Worm (Caenorhabditis elegans): ENCODE data around the gene srz-31.
A peak's percentile ranks its signal among the peaks of the same experiment; 100 is the strongest.

Gene srz-31

DNA sequence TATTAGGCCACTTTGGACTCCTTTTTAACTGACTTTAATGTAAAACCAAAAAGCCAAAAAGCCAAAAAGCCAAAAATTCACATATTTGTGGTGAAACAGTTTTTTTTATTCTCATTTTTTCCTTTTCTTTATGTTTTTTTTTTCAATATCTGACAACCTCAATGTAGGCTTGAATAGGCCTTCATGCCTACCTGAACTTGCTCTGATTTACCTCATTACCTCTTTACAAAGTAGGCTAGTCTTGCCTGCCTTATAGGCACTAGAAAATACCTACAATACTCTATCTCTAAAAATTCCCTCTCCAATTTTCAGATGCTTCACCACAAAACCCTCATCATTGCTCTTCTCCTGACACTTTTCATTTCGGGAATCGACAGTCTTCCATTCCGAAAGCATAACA, 30.9 kb upstream of the srz-31 start, which contains the start of gene ins-34:
Gene ins-34, plus strand, starts transcription at position 301 of the 400 bp plus-strand sequence.
- TF ChIP-seq daf-8 (GFP tag; IDR thresholded peaks at IDR 0.05), result no peak
- TF ChIP-seq spr-1 (tag; optimal IDR thresholded peaks at IDR 0.05), result no peak
- TF ChIP-seq dpl-1 (GFP tag; optimal IDR thresholded peaks at IDR 0.05), result no peak
- TF ChIP-seq saeg-2 (GFP tag; IDR thresholded peaks at IDR 0.05), result no peak
- no peak for TF ChIP-seq jun-1 (tag; optimal IDR thresholded peaks at IDR 0.05)
- no peak for TF ChIP-seq duxl-1 (tag; optimal IDR thresholded peaks at IDR 0.05; ENCODE audit: poor library complexity)
- TF ChIP-seq lin-15B (tag; optimal IDR thresholded peaks at IDR 0.05), result no peak
- no peak for TF ChIP-seq lin-1 (GFP tag; IDR thresholded peaks at IDR 0.05)
- TF ChIP-seq nhr-6 (tag; optimal IDR thresholded peaks at IDR 0.05), result no peak

DNA sequence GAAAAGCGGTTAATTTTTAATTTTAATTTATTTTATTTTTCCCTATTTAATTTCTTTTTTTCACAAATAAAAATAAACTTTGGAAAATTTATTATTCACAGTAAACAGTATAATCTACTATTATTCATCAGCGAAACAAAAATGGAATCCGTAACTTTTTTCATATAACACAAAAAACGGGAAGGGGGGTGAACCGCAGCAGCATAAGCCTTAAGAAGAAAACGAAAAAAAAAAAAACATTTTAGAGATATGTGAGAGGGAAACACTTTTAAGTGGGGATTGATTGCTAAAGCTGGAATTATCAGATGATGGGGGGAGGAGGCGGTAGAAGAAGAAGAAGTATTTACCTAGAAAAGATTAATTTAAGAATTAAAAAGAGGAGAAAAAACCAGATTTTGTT, 29.5 kb upstream of the srz-31 start:
- peak; percentile 32; the same call in 1 of the 2 replicates for TF ChIP-seq snpc-1.2 (GFP tag; IDR thresholded peaks at IDR 0.05)
- TF ChIP-seq dmd-9 (GFP tag; IDR thresholded peaks at IDR 0.05), result no peak

DNA sequence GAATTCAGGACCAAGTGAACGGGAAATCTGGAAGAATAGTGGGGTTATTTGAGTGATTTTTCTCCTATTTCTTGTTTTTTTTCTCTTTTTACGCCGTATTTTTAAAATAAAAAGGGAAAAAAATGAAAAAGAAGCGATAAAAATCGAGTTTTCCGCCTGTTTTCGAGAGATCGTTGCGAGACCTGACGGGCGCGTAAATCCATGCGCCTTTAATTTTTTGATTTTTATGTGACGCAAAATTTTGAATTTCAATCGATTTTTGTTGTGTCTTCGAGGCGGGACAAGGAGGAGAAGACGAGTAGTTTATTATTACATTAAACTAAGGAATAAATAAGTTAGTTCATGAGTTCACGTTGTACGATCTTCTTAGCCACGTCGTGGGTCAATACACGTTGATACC, 23.5 kb upstream of the srz-31 start:
- no peak for TF ChIP-seq mxl-2 (GFP tag; conservative IDR thresholded peaks at IDR 0.05)
- TF ChIP-seq daf-12 (tag; optimal IDR thresholded peaks at IDR 0.05), result no peak
- TF ChIP-seq mes-2 (tag; optimal IDR thresholded peaks at IDR 0.05; ENCODE audit: poor library complexity, severe bottlenecking), result no peak
- no peak for TF ChIP-seq zag-1 (tag; optimal IDR thresholded peaks at IDR 0.05)
- peak; percentile 4 for TF ChIP-seq lin-13 (GFP tag; optimal IDR thresholded peaks at IDR 0.05)
- peak; percentile 37 for TF ChIP-seq lin-38 (GFP tag; IDR thresholded peaks at IDR 0.05)
- TF ChIP-seq Y48G9A.11 (GFP tag; IDR thresholded peaks at IDR 0.05), result 0 out of 2 replicates have a peak, but pooled peaks have one; percentile 43
- peak; percentile 26; the same call in 1 of the 2 replicates for TF ChIP-seq snpc-1.2 (GFP tag; IDR thresholded peaks at IDR 0.05)
- peak; percentile 49 for TF ChIP-seq F49E8.2 (tag; optimal IDR thresholded peaks at IDR 0.05; ENCODE audit: borderline replicate concordance)

DNA sequence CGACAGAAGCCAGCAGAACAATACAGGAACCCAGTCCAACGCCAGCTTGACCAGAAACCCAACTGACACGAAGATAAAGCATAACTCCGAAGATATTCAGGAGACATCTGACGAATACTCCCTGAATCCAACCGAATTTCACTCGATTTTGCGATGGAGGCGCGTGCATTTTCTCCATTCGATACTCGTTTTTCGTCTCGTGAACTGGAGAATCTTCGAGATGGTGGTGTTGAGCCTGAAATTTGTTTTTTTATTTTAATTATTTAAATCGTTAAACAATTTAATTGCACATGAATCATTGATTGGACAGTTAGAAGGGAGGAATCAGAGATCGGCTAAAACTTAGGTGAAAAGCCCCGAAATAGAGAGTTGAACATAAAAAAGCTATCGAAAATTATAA, 22.8 kb upstream of the srz-31 start:
- peak; percentile 79; the same call in 1 of the 2 replicates for TF ChIP-seq snpc-1.2 (GFP tag; IDR thresholded peaks at IDR 0.05)
- TF ChIP-seq nhr-25 (tag; optimal IDR thresholded peaks at IDR 0.05; ENCODE audit: borderline replicate concordance, insufficient read depth), result no peak

DNA sequence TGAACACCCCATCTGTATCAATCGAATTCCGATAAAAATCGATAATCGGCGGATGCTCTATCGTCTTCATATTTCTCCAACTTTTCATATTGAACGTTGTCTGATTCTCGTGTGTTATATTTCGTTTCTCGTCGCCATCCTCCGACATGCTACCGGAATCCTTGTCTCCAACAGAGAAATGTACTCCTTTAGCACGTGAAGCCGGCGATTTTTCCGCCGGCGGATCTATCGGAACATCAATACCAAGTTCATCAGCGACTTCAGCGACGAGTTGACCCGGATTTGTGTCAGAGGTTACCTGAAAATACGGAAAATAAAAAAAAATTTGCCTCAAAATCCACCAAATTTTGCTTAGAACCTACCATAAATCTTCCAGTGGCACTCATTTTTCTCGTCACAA, 22.1 kb upstream of the srz-31 start:
- TF ChIP-seq R02D3.7 (tag; optimal IDR thresholded peaks at IDR 0.05) (no peak), snpc-1.2 (GFP tag; IDR thresholded peaks at IDR 0.05) (peak; percentile 62; the same call in 1 of the 2 replicates)

DNA sequence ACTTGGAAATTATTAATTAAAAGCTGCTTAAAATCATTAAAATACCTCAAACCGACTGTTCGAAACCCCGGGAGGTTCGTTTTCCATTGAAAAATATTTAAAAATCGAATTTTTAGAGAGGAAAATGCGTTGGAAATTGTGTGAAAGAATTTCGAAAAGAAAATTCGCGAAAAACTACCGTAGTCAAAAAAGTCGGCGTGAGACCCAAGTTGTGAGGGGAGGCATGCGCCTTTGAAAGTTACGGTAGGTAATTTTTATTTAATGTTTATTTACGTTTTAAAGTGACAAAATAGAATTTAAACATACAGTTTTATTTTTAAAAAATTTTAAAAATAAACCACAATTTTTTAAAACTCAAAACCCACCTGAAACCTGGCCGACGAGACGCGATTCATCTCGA, 21.6 kb upstream of the srz-31 start:
- peak; percentile 51 for TF ChIP-seq F49E8.2 (tag; optimal IDR thresholded peaks at IDR 0.05; ENCODE audit: borderline replicate concordance)
- no peak for TF ChIP-seq pqm-1 (tag; optimal IDR thresholded peaks at IDR 0.05)
- peak in 1 of 2 experiments; percentile 57 for TF ChIP-seq lsy-2 (tag; optimal IDR thresholded peaks at IDR 0.05)
- peak; percentile 96 for TF ChIP-seq snpc-1.2 (GFP tag; IDR thresholded peaks at IDR 0.05)
- TF ChIP-seq lin-38 (GFP tag; IDR thresholded peaks at IDR 0.05), result peak; percentile 27; the same call in 1 of the 2 replicates

DNA sequence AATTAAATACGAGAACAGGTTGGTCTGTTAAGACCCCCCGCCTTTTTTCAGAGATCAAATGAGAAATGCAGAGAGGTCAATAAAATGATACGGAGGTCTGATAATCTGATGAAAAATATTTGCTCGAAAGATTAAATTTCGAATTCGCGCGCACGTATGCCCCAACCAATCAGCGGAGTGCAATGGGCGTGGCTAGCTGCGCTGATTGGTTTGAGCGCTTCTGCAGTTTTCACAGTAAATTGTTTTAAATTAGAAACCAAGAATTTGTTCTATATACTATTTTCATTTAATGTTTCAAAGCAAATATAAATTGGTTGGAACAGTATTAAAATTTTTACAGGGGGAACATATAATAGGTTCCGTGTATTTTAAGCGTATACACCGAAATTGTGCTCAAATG, 17.8 kb upstream of the srz-31 start:
- TF ChIP-seq ama-1 (optimal IDR thresholded peaks at IDR 0.05) (no peak), nhr-102 (tag; optimal IDR thresholded peaks at IDR 0.05) (no peak), unc-39 (tag; optimal IDR thresholded peaks at IDR 0.05) (no peak), F10B5.3 (tag; optimal IDR thresholded peaks at IDR 0.05) (no peak), ces-1 (GFP tag; optimal IDR thresholded peaks at IDR 0.05) (no peak)
